Fruit fly (Drosophila melanogaster) whole organism, embryonic: ENCODE results near the gene CG7675.

Source experiments
- CG12299 ChIP-seq: fragments of 200-800 bp; sonication (Bioruptor generic); optimal IDR thresholded peaks from 2 replicates; lab custom pipeline; 2018; ENCODE audit warnings: missing biosample characterization, mild to moderate bottlenecking, missing genetic modification characterization
- CG13296 ChIP-seq: fragments of 200-800 bp; sonication (Bioruptor generic); optimal IDR thresholded peaks from 3 replicates; lab custom pipeline; 2018; ENCODE audit warnings: missing biosample characterization, mild to moderate bottlenecking, missing genetic modification characterization
- CG1602 ChIP-seq: fragments of 200-800 bp; sonication (Bioruptor generic); optimal IDR thresholded peaks from 3 replicates; lab custom pipeline; 2016; ENCODE audit warnings: missing biosample characterization, missing genetic modification characterization
- CG17385 ChIP-seq: fragments of 200-800 bp; sonication (Bioruptor generic); optimal IDR thresholded peaks from 3 replicates; lab custom pipeline; 2018; ENCODE audit warnings: missing biosample characterization, mild to moderate bottlenecking, missing genetic modification characterization
- CG3995 ChIP-seq: fragments of 200-800 bp; sonication (Bioruptor generic); optimal IDR thresholded peaks from 3 replicates; lab custom pipeline; 2016; ENCODE audit warnings: missing biosample characterization, missing genetic modification characterization
- Dref ChIP-seq: fragments of 200-800 bp; sonication (Bioruptor generic); IDR thresholded peaks from 2 replicates; pipeline ENCODE4 v1.3.6; 2022; ENCODE audit warnings: missing biosample characterization, missing genetic modification characterization
- Ets65A ChIP-seq: fragments of 200-800 bp; sonication (Bioruptor generic); peaks from one replicate; lab custom pipeline; 2016; ENCODE audit warnings: missing biosample characterization, missing genetic modification characterization
- Hr78 ChIP-seq, 2 experiments: fragments of 200-800 bp in 1 of 2; fragments of >200 bp in 1 of 2; sonication (Bioruptor generic) in 1 of 2; optimal IDR thresholded peaks; 2 replicates each; lab custom pipeline; 2017 to 2019; ENCODE audit warnings: missing biosample characterization in 2 of 2, missing genetic modification characterization in 2 of 2, mild to moderate bottlenecking in 1 of 2, moderate library complexity in 1 of 2
- knrl ChIP-seq: fragments of 200-800 bp; sonication (Bioruptor generic); IDR thresholded peaks from 3 replicates; pipeline ENCODE4 v1.3.6; 2022; ENCODE audit warnings: missing biosample characterization, missing genetic modification characterization; ENCODE audit not compliant: partially characterized antibody
- nerfin-2 ChIP-seq: fragments of 200-800 bp; sonication (Bioruptor generic); IDR thresholded peaks from 2 replicates; pipeline ENCODE4 v1.3.6; 2022; ENCODE audit warnings: missing biosample characterization, missing genetic modification characterization; ENCODE audit not compliant: partially characterized antibody
- tin ChIP-seq: fragments of 200-800 bp; sonication (Bioruptor generic); optimal IDR thresholded peaks from 3 replicates; lab custom pipeline; 2016; ENCODE audit warnings: missing biosample characterization, missing genetic modification characterization

DNA sequence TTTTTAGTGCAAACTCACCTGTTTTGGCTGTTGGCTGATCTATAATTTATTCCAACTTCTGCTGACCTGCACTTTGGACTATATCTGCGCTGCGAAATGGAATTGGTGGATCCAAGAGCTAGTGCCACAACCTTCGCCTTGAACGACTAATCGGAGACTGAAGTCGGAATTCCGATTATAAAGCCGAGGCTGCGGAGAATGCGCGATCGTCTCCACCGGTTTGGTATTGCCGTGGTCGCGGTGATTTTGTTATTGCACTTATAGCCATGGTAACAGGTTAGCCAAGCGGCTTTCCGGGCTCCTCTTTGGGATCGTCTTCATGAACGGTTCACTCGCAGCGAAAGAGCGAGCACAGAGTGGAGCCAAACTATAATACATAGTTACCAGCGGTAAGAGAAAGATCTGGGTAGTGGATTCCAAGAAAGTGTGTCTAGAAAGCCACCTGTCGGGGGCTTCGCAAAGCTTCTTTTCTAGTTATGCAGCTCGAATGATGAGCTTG lies at the start of gene CG7675:
- no peak for TF ChIP-seq tin
- no peak for TF ChIP-seq CG17385 (GFP tag; lab: Kevin White, UChicago)
- peak; percentile 81 for TF ChIP-seq Ets65A (GFP tag; lab: Kevin White, UChicago)
- TF ChIP-seq nerfin-2 = no peak
- no peak for TF ChIP-seq CG1602
- TF ChIP-seq knrl (GFP tag; lab: Robert Waterston, UW) = no peak
- no peak for TF ChIP-seq CG13296
- no peak for TF ChIP-seq CG3995 (GFP tag; lab: Kevin White, UChicago)
- no peak for TF ChIP-seq Dref (GFP tag; lab: Robert Waterston, UW)
- TF ChIP-seq CG12299 (tag; lab: Kevin White, UChicago) = no peak
- TF ChIP-seq Hr78 (GFP tag; optimal IDR thresholded peaks at IDR 0.05; lab: Kevin White, UChicago) = peak in 1 of 2 experiments; percentile 62
